Worm (Caenorhabditis elegans) whole organism, early embryonic: ENCODE data around the gene him-3.

Experiments used
- B0310.2 ChIP-seq: sonication (generic microtip); optimal IDR thresholded peaks from 2 replicates; lab custom pipeline; 2016; ENCODE audit warnings: mild to moderate bottlenecking, missing genetic modification characterization, missing compliant biosample characterization
- F13C5.2 ChIP-seq: sonication (generic microtip); optimal IDR thresholded peaks from 2 replicates; lab custom pipeline; 2017; ENCODE audit warnings: mild to moderate bottlenecking, missing genetic modification characterization, inconsistent platforms, missing compliant biosample characterization
- aly-1 ChIP-seq: sonication (generic microtip); optimal IDR thresholded peaks from 2 replicates; lab custom pipeline; 2016; ENCODE audit warnings: missing genetic modification characterization, missing compliant biosample characterization
- ama-1 ChIP-seq: fragments of 150-350 bp; optimal IDR thresholded peaks from 2 replicates; lab custom pipeline; 2014
- ceh-13 ChIP-seq: fragments of 200-800 bp; sonication (Bioruptor generic); optimal IDR thresholded peaks from 2 replicates; lab custom pipeline; 2018; ENCODE audit warnings: mild to moderate bottlenecking, missing genetic modification characterization, missing compliant biosample characterization
- ets-7 ChIP-seq: sonication (generic microtip); optimal IDR thresholded peaks from 2 replicates; lab custom pipeline; 2016; ENCODE audit warnings: missing genotype, missing genetic modification characterization, missing compliant biosample characterization
- flt-1 ChIP-seq: fragments of 200-800 bp; sonication (Bioruptor generic); IDR thresholded peaks from 2 replicates; pipeline ENCODE4 v1.3.6; 2022; ENCODE audit warnings: missing genetic modification characterization, missing compliant biosample characterization
- hmbx-1 ChIP-seq: sonication (generic microtip); optimal IDR thresholded peaks from 2 replicates; lab custom pipeline; 2016; ENCODE audit warnings: mild to moderate bottlenecking, missing genetic modification characterization, missing compliant biosample characterization
- hmg-4 ChIP-seq: fragments of 200-800 bp; sonication (Bioruptor generic); optimal IDR thresholded peaks from 2 replicates; lab custom pipeline; 2018; ENCODE audit warnings: mild to moderate bottlenecking, missing genetic modification characterization, missing compliant biosample characterization
- hnd-1 ChIP-seq: sonication (generic microtip); optimal IDR thresholded peaks from 2 replicates; lab custom pipeline; 2016; ENCODE audit warnings: missing genetic modification characterization, missing compliant biosample characterization
- pes-1 ChIP-seq: fragments of 200-800 bp; sonication (Bioruptor generic); IDR thresholded peaks from 2 replicates; pipeline ENCODE4 v1.3.6; 2022; ENCODE audit warnings: missing genetic modification reagents, missing genetic modification characterization, missing compliant biosample characterization
- scrt-1 ChIP-seq: fragments of 200-800 bp; sonication (Bioruptor generic); IDR thresholded peaks from 2 replicates; pipeline ENCODE4 v1.3.6; 2022; ENCODE audit warnings: missing genetic modification characterization, missing compliant biosample characterization
- sea-1 ChIP-seq: fragments of 200-800 bp; sonication (Bioruptor generic); conservative IDR thresholded peaks from 2 replicates; pipeline ENCODE4 v1.3.6; 2022; ENCODE audit warnings: missing genetic modification characterization, missing compliant biosample characterization
- tbx-11 ChIP-seq: fragments of 200-800 bp; sonication (Bioruptor generic); IDR thresholded peaks from 2 replicates; pipeline ENCODE4 v1.3.6; 2022; ENCODE audit warnings: missing genetic modification characterization, missing compliant biosample characterization
- tbx-37 ChIP-seq: fragments of 200-800 bp; sonication (Bioruptor generic); conservative IDR thresholded peaks from 2 replicates; pipeline ENCODE4 v1.3.6; 2022; ENCODE audit warnings: missing genetic modification reagents, missing genetic modification characterization, missing compliant biosample characterization
- tra-4 ChIP-seq: sonication (generic microtip); optimal IDR thresholded peaks from 2 replicates; lab custom pipeline; 2017; ENCODE audit warnings: missing genetic modification characterization, missing compliant biosample characterization

him-3 gene

ce11 chrIV:7023004-7023403 lies 45.7 kb downstream of the him-3 start:
- TF ChIP-seq sea-1 (GFP tag; lab: Robert Waterston, UW) (no peak), B0310.2 (tag; lab: Kevin White, UChicago) (no peak), F13C5.2 (tag; lab: Kevin White, UChicago) (peak; percentile 68), flt-1 (GFP tag; lab: Robert Waterston, UW) (no peak), ceh-13 (GFP tag; lab: Kevin White, UChicago) (no peak), hmg-4 (GFP tag; lab: Kevin White, UChicago) (peak; percentile 55)

- TF ChIP-seq tbx-11 (GFP tag; lab: Robert Waterston, UW) (no peak), flt-1 (GFP tag; lab: Robert Waterston, UW) (no peak), hnd-1 (tag; lab: Kevin White, UChicago) (no peak), sea-1 (GFP tag; lab: Robert Waterston, UW) (no peak), tra-4 (tag; lab: Kevin White, UChicago) (no peak)
Measured at ce11 chrIV:7023858-7024257, 46.5 kb downstream of the him-3 start, which contains the start of gene adah-1. TSS of gene adah-1 (plus strand) at chrIV:7024211.

DNA sequence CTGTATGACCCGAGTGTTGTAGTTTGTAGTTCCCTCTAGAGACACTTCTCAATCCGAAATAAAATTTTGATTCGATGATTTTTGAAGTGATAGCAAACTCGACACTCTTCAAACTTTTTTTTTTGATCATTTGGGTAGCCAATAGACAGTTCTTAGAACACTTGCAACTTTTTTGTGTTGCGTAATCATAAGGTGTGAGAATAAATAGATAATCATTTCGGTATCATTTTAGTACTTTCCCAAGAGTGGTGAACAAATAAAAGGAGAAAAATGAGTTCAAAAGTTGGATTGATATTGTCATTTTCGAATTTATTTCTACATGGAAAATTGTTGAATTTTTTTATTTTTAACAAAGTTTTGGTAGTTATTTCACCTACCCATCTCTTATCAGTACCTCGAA lies 47.5 kb downstream of the him-3 start:
- TF ChIP-seq hmg-4 (GFP tag; lab: Kevin White, UChicago): no peak
- no peak for TF ChIP-seq scrt-1 (GFP tag; lab: Robert Waterston, UW)
- no peak for TF ChIP-seq ets-7 (tag; lab: Kevin White, UChicago)
- TF ChIP-seq ceh-13 (GFP tag; lab: Kevin White, UChicago): no peak
- no peak for TF ChIP-seq tra-4 (tag; lab: Kevin White, UChicago)
- no peak for TF ChIP-seq ama-1 (lab: Kevin White, UChicago)
- TF ChIP-seq hnd-1 (tag; lab: Kevin White, UChicago): no peak
- TF ChIP-seq pes-1 (GFP tag; lab: Robert Waterston, UW): no peak
- no peak for TF ChIP-seq F13C5.2 (tag; lab: Kevin White, UChicago)
- no peak for TF ChIP-seq tbx-11 (GFP tag; lab: Robert Waterston, UW)
- no peak for TF ChIP-seq aly-1 (tag; lab: Kevin White, UChicago)
- TF ChIP-seq sea-1 (GFP tag; lab: Robert Waterston, UW): no peak
- no peak for TF ChIP-seq flt-1 (GFP tag; lab: Robert Waterston, UW)
- no peak for TF ChIP-seq tbx-37 (GFP tag; lab: Robert Waterston, UW)
- no peak for TF ChIP-seq hmbx-1

ce11 chrIV:7025835-7026234 lies 48.5 kb downstream of the him-3 start:
- TF ChIP-seq aly-1 (tag; lab: Kevin White, UChicago) (no peak), ets-7 (tag; lab: Kevin White, UChicago) (no peak), hnd-1 (tag; lab: Kevin White, UChicago) (no peak), tbx-11 (GFP tag; lab: Robert Waterston, UW) (no peak)
